Fruit fly (Drosophila melanogaster) whole organism, embryonic: Measurements from ENCODE around the gene Snapin.
A peak's percentile ranks its signal among the peaks of the same experiment; 100 is the strongest.

Experiments
- CG10274 ChIP-seq: fragments of 200-800 bp; sonication (Bioruptor generic); optimal IDR thresholded peaks from 3 replicates; lab custom pipeline; 2017; ENCODE audit warnings: missing biosample characterization, mild to moderate bottlenecking, missing genetic modification characterization
- CG11456 ChIP-seq: fragments of 200-800 bp; sonication (Bioruptor generic); IDR thresholded peaks from 3 replicates; pipeline ENCODE4 v1.3.6; 2022; ENCODE audit warnings: missing biosample characterization, missing genetic modification characterization
- CG1233 ChIP-seq: fragments of 200-800 bp; sonication (Bioruptor generic); optimal IDR thresholded peaks from 4 replicates; lab custom pipeline; 2018; ENCODE audit warnings: missing biosample characterization, mild to moderate bottlenecking, missing genetic modification characterization
- CG13123 ChIP-seq: fragments of 200-800 bp; sonication (Bioruptor generic); optimal IDR thresholded peaks from 2 replicates; lab custom pipeline; 2016; ENCODE audit warnings: missing biosample characterization, missing genetic modification characterization
- CG13894 ChIP-seq: fragments of 200-800 bp; sonication (Bioruptor generic); optimal IDR thresholded peaks from 3 replicates; lab custom pipeline; 2018; ENCODE audit warnings: missing biosample characterization, mild to moderate bottlenecking, missing genetic modification characterization, moderate library complexity
- CG15269 ChIP-seq: fragments of 200-800 bp; sonication (Bioruptor generic); optimal IDR thresholded peaks from 2 replicates; lab custom pipeline; 2018; ENCODE audit warnings: missing biosample characterization, mild to moderate bottlenecking, missing genetic modification characterization, moderate library complexity
- CG16779 ChIP-seq: fragments of 200-800 bp; sonication (Bioruptor generic); IDR thresholded peaks from 2 replicates; pipeline ENCODE4 v1.3.6; 2022; ENCODE audit warnings: missing biosample characterization, missing genetic modification characterization
- CG18599 ChIP-seq: fragments of 200-800 bp; sonication (Bioruptor generic); optimal IDR thresholded peaks from 3 replicates; lab custom pipeline; 2017; ENCODE audit warnings: missing biosample characterization, missing genetic modification characterization, mild to moderate bottlenecking, moderate library complexity, missing genetic modification reagents
- CG2120 ChIP-seq: fragments of 200-800 bp; sonication (Bioruptor generic); optimal IDR thresholded peaks from 3 replicates; lab custom pipeline; 2016; ENCODE audit warnings: missing biosample characterization, missing genetic modification characterization
- CG2678 ChIP-seq: fragments of 200-800 bp; sonication (Bioruptor generic); optimal IDR thresholded peaks from 3 replicates; lab custom pipeline; 2019; ENCODE audit warnings: missing biosample characterization, mild to moderate bottlenecking, missing genetic modification characterization, moderate library complexity
- CG2889 ChIP-seq: fragments of 200-800 bp; sonication (Bioruptor generic); IDR thresholded peaks from 3 replicates; pipeline ENCODE4 v1.3.6; 2022; ENCODE audit warnings: missing biosample characterization, missing genetic modification characterization
- CG32767 ChIP-seq: fragments of 200-800 bp; sonication (Bioruptor generic); IDR thresholded peaks from 2 replicates; pipeline ENCODE4 v1.3.6; 2022; ENCODE audit warnings: missing biosample characterization, missing genetic modification characterization
- CG4424 ChIP-seq: fragments of 200-800 bp; sonication (Bioruptor generic); optimal IDR thresholded peaks from 3 replicates; lab custom pipeline; 2016; ENCODE audit warnings: missing biosample characterization, missing genetic modification characterization
- CG7372 ChIP-seq: fragments of 200-800 bp; sonication (Bioruptor generic); IDR thresholded peaks from 2 replicates; pipeline ENCODE4 v1.3.6; 2022; ENCODE audit warnings: missing biosample characterization, missing genetic modification characterization
- CG8290 ChIP-seq, 3 experiments: fragments of 200-800 bp; sonication (Bioruptor generic); optimal IDR thresholded peaks; 2 replicates each; lab custom pipeline; 2016 to 2019; ENCODE audit warnings: missing biosample characterization in 3 of 3, missing genetic modification characterization in 3 of 3, mild to moderate bottlenecking in 2 of 3, moderate library complexity in 1 of 3
- CG8765 ChIP-seq: fragments of 200-800 bp; sonication (Bioruptor generic); IDR thresholded peaks from 2 replicates; pipeline ENCODE4 v1.3.6; 2022; ENCODE audit warnings: missing biosample characterization, missing genetic modification characterization
- CG9932 ChIP-seq: fragments of 200-800 bp; sonication (Bioruptor generic); IDR thresholded peaks from 2 replicates; pipeline ENCODE4 v1.3.6; 2022; ENCODE audit warnings: missing biosample characterization, missing genetic modification characterization
- CHES-1-like ChIP-seq: fragments of 200-800 bp; sonication (Bioruptor generic); optimal IDR thresholded peaks from 2 replicates; lab custom pipeline; 2016; ENCODE audit warnings: missing biosample characterization, missing genetic modification characterization
- CkIIα-i1 ChIP-seq: fragments of 200-800 bp; sonication (Bioruptor generic); IDR thresholded peaks from 2 replicates; pipeline ENCODE4 v1.3.6; 2022; ENCODE audit warnings: missing biosample characterization, missing genetic modification characterization
- Dbx ChIP-seq: fragments of 200-800 bp; sonication (Bioruptor generic); IDR thresholded peaks from 3 replicates; pipeline ENCODE4 v1.3.6; 2022; ENCODE audit warnings: missing biosample characterization, missing genetic modification characterization
- Deaf1 ChIP-seq: fragments of 200-800 bp; optimal IDR thresholded peaks from 3 replicates; lab custom pipeline; 2019; ENCODE audit warnings: missing biosample characterization, mild to moderate bottlenecking, missing genetic modification characterization, moderate library complexity
- Ets65A ChIP-seq: fragments of 200-800 bp; sonication (Bioruptor generic); peaks from one replicate; lab custom pipeline; 2016; ENCODE audit warnings: missing biosample characterization, missing genetic modification characterization
- Hmr ChIP-seq: fragments of 200-800 bp; sonication (Bioruptor generic); optimal IDR thresholded peaks from 3 replicates; lab custom pipeline; 2017; ENCODE audit warnings: mild to moderate bottlenecking, missing biosample characterization, missing genetic modification reagents, missing genetic modification characterization
- Med ChIP-seq: fragments of 200-800 bp; sonication (Bioruptor generic); peaks from one replicate; lab custom pipeline; 2016; ENCODE audit warnings: missing biosample characterization, missing genetic modification characterization, mild to moderate bottlenecking, inconsistent platforms, moderate library complexity
- NFAT ChIP-seq: fragments of 200-800 bp; sonication (Bioruptor generic); IDR thresholded peaks from 2 replicates; pipeline ENCODE4 v1.3.6; 2022; ENCODE audit warnings: missing biosample characterization, missing genetic modification characterization
- Trl ChIP-seq, 3 experiments: fragments of >200 bp in 2 of 3; fragments of 200-800 bp in 1 of 3; sonication (Bioruptor generic) in 1 of 3; optimal IDR thresholded peaks; 2 replicates in 1 of 3; 3 replicates in 2 of 3; lab custom pipeline; 2016 to 2017; ENCODE audit warnings: missing biosample characterization in 1 of 3, missing genetic modification characterization in 1 of 3
- ase ChIP-seq: fragments of 200-800 bp; sonication (Bioruptor generic); IDR thresholded peaks from 3 replicates; pipeline ENCODE4 v1.3.6; 2022; ENCODE audit warnings: missing biosample characterization, missing genetic modification characterization
- crol ChIP-seq: fragments of 200-800 bp; sonication (Bioruptor generic); IDR thresholded peaks from 2 replicates; pipeline ENCODE4 v1.3.6; 2022; ENCODE audit warnings: missing biosample characterization, missing genetic modification characterization
- crp ChIP-seq, 2 experiments: fragments of 200-800 bp; sonication (Bioruptor generic); optimal IDR thresholded peaks; 2 replicates in 1 of 2; 3 replicates in 1 of 2; lab custom pipeline; 2017; ENCODE audit warnings: missing biosample characterization in 2 of 2, missing genetic modification characterization in 2 of 2, mild to moderate bottlenecking in 1 of 2, moderate library complexity in 1 of 2
- dysf ChIP-seq: fragments of 200-800 bp; sonication (Bioruptor generic); IDR thresholded peaks from 3 replicates; pipeline ENCODE4 v1.3.6; 2022; ENCODE audit warnings: missing biosample characterization, missing genetic modification characterization
- ewg ChIP-seq: fragments of 200-800 bp; sonication (Bioruptor generic); optimal IDR thresholded peaks from 3 replicates; lab custom pipeline; 2017; ENCODE audit warnings: mild to moderate bottlenecking, missing biosample characterization, missing genetic modification reagents, missing genetic modification characterization
- ftz-f1 ChIP-seq: fragments of 200-800 bp; sonication (Bioruptor generic); optimal IDR thresholded peaks from 2 replicates; lab custom pipeline; 2016; ENCODE audit warnings: missing biosample characterization, missing genetic modification characterization
- gro ChIP-seq: fragments of 200-800 bp; sonication (Bioruptor generic); optimal IDR thresholded peaks from 2 replicates; lab custom pipeline; 2016; ENCODE audit warnings: missing biosample characterization, missing genetic modification characterization
- lab ChIP-seq: fragments of 200-800 bp; sonication (Bioruptor generic); optimal IDR thresholded peaks from 3 replicates; lab custom pipeline; 2017; ENCODE audit warnings: missing biosample characterization, missing genetic modification characterization, mild to moderate bottlenecking, moderate library complexity, missing genetic modification reagents
- lilli ChIP-seq: fragments of 200-800 bp; sonication (Bioruptor generic); optimal IDR thresholded peaks from 3 replicates; lab custom pipeline; 2016; ENCODE audit warnings: missing biosample characterization, missing genetic modification characterization
- lmd ChIP-seq: fragments of 200-800 bp; sonication (Bioruptor generic); IDR thresholded peaks from 2 replicates; pipeline ENCODE4 v1.3.6; 2022; ENCODE audit warnings: missing biosample characterization, missing genetic modification characterization
- odd ChIP-seq: fragments of 200-800 bp; sonication (Bioruptor generic); optimal IDR thresholded peaks from 2 replicates; lab custom pipeline; 2017; ENCODE audit warnings: missing biosample characterization, mild to moderate bottlenecking, missing genetic modification characterization
- onecut ChIP-seq: fragments of 200-800 bp; sonication (Bioruptor generic); IDR thresholded peaks from 2 replicates; pipeline ENCODE4 v1.3.6; 2022; ENCODE audit warnings: missing biosample characterization, missing genetic modification characterization
- seq ChIP-seq: fragments of 200-800 bp; sonication (Bioruptor generic); IDR thresholded peaks from 2 replicates; pipeline ENCODE4 v1.3.6; 2022; ENCODE audit warnings: missing biosample characterization, missing genetic modification characterization
- slbo ChIP-seq: fragments of 200-800 bp; sonication (Bioruptor generic); IDR thresholded peaks from 2 replicates; pipeline ENCODE4 v1.3.6; 2022; ENCODE audit warnings: missing biosample characterization, missing genetic modification characterization
- trem ChIP-seq: fragments of 200-800 bp; optimal IDR thresholded peaks from 3 replicates; lab custom pipeline; 2019; ENCODE audit warnings: missing biosample characterization, mild to moderate bottlenecking, missing genetic modification characterization, moderate library complexity
- z ChIP-seq: fragments of 200-800 bp; sonication (Bioruptor generic); IDR thresholded peaks from 3 replicates; pipeline ENCODE4 v1.3.6; 2022; ENCODE audit warnings: missing biosample characterization, missing genetic modification characterization

Snapin gene

DNA sequence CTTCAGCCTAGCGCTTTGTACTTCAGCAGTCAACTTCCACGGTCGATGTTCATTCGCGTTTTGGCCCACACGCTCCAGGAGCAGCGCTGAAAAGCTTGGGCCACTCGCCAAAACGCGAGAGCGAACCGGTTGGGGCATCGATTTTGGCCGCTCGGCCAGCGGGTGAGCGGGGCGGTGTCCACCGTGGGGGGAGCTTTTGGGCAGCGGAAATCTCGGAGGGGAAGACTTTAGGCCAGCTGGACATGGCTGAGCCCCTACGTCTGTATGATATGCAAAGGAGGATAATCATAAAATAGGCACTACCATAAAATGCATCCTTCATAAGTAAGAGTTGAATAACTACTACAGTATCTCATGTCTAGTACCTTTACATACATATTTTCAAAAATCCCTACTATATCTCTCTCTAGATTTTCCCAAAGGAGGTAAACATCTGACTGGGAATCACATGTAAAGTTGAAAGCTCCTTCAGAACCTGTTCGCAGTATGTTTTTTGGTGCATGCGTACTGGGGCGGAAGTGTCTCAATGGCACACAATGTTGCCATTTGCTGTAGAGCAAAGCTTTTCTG lies 40.5 kb upstream of the Snapin start, which contains the start of gene Syt1:
Syt1 (minus strand) TSS at position 71 of the 570 bp plus-strand sequence.
- TF ChIP-seq CG32767 (GFP tag; lab: Robert Waterston, UW) (no peak), odd (no peak), Med (GFP tag; lab: Kevin White, UChicago) (peak; percentile 40), gro (GFP tag; lab: Kevin White, UChicago) (peak; percentile 22), crol (GFP tag; lab: Robert Waterston, UW) (peak; percentile 86), Hmr (GFP tag; lab: Kevin White, UChicago) (peak; percentile 7), Dbx (GFP tag; lab: Robert Waterston, UW) (peak; percentile 27; the same call in 1 of the 3 replicates), z (no peak), CG8290 (GFP tag; optimal IDR thresholded peaks at IDR 0.05; lab: Kevin White, UChicago) (no peak), CG8290 (tag; optimal IDR thresholded peaks at IDR 0.05; lab: Kevin White, UChicago) (peak in 1 of 2 experiments; percentile 0), ewg (GFP tag; lab: Kevin White, UChicago) (peak; percentile 76), CkIIα-i1 (GFP tag; lab: Robert Waterston, UW) (no peak), dysf (GFP tag; lab: Robert Waterston, UW) (peak; percentile 42; the same call in 1 of the 3 replicates), CG2120 (GFP tag; lab: Kevin White, UChicago) (peak; percentile 2), crp (GFP tag; optimal IDR thresholded peaks at IDR 0.05; lab: Kevin White, UChicago) (peak in 1 of 2 experiments; percentile 46), CG2678 (tag; lab: Kevin White, UChicago) (peak; percentile 2), CG7372 (no peak), ase (GFP tag; lab: Robert Waterston, UW) (0 out of 3 replicates have a peak, but pooled peaks have one; percentile 18), CG16779 (0 out of 2 replicates have a peak, but pooled peaks have one; percentile 32), NFAT (GFP tag; lab: Robert Waterston, UW) (peak; percentile 22; the same call in 1 of the 2 replicates), onecut (peak; percentile 99), slbo (GFP tag; lab: Robert Waterston, UW) (peak; percentile 16; the same call in 1 of the 2 replicates), seq (0 out of 2 replicates have a peak, but pooled peaks have one; percentile 10), lab (peak; percentile 42), lilli (GFP tag; lab: Kevin White, UChicago) (peak; percentile 15), lmd (GFP tag; lab: Robert Waterston, UW) (peak; percentile 5; the same call in 1 of the 2 replicates), CG18599 (peak; percentile 33), CG9932 (GFP tag; lab: Robert Waterston, UW) (peak; percentile 35; the same call in 1 of the 2 replicates), trem (tag; lab: Kevin White, UChicago) (no peak), CG4424 (no peak), CG10274 (GFP tag; lab: Kevin White, UChicago) (peak; percentile 84), CG1233 (GFP tag; lab: Kevin White, UChicago) (no peak), Deaf1 (tag; lab: Kevin White, UChicago) (peak; percentile 20), ftz-f1 (GFP tag; lab: Kevin White, UChicago) (no peak), Ets65A (GFP tag; lab: Kevin White, UChicago) (peak; percentile 84), CG11456 (GFP tag; lab: Robert Waterston, UW) (0 out of 3 replicates have a peak, but pooled peaks have one; percentile 59)

DNA sequence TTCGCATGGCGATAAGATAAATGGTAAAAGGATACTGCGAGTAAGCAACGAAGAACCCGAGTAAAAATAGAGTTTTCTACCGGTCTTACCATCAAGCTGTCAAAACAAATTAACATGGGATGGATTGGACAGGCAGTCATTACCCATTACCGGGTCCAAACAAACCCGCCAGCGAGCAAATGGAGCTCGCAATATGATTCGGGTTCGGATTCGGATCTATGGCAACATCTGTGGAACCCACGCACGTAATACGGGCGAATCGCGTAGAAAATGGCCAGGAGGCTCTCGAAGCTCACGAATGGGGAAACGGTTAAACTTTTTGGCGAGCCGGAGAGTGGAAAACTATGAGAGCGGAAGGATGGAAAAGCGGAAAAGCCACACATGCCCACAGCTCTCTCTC lies 37.7 kb upstream of the Snapin start:
- TF ChIP-seq CG2889 (GFP tag; lab: Robert Waterston, UW), result no peak
- peak; percentile 38 for TF ChIP-seq ewg (GFP tag; lab: Kevin White, UChicago)
- TF ChIP-seq Trl (optimal IDR thresholded peaks at IDR 0.05; lab: Kevin White, UChicago), result peak; percentile 45 to 79
- TF ChIP-seq Trl (GFP tag; optimal IDR thresholded peaks at IDR 0.05; lab: Kevin White, UChicago), result no peak
- TF ChIP-seq CHES-1-like, result no peak
- TF ChIP-seq CG8765, result no peak
- TF ChIP-seq CG13894 (tag; lab: Kevin White, UChicago), result peak; percentile 98
- no peak for TF ChIP-seq CG13123 (GFP tag; lab: Kevin White, UChicago)
- no peak for TF ChIP-seq CG15269 (tag; lab: Kevin White, UChicago)
